Fruit fly (Drosophila melanogaster) whole organism: ENCODE data around the gene regucalcin.

Source experiments
- CG8478 ChIP-seq: fragments of >200 bp; optimal IDR thresholded peaks from 2 replicates; lab custom pipeline; 2018; ENCODE audit warnings: inconsistent platforms
- EcR ChIP-seq, 2 experiments: fragments of >200 bp; optimal IDR thresholded peaks; 2 replicates each; lab custom pipeline; 2017; ENCODE audit warnings: missing biosample characterization in 2 of 2, missing genetic modification characterization in 2 of 2, missing genetic modification reagents in 2 of 2

- TF ChIP-seq CG8478: no peak
- no peak for TF ChIP-seq EcR (GFP tag; optimal IDR thresholded peaks at IDR 0.05; lab: Kevin White, UChicago)
Measured at dm6 chrX:12032136-12032682, 20.0 kb downstream of the regucalcin start, which contains the start of gene Cyp318a1.
